Fruit fly (Drosophila melanogaster): ENCODE results near the gene Dpy-30L2.
A peak's percentile ranks its signal among the peaks of the same experiment; 100 is the strongest.

- TF ChIP-seq kay (GFP tag; ENCODE audit: borderline replicate concordance) (peak; percentile 26), CG14711 (tag; optimal IDR thresholded peaks at IDR 0.05) (peak; percentile 76), Clk (GFP tag; optimal IDR thresholded peaks at IDR 0.05) (no peak), tj (GFP tag; optimal IDR thresholded peaks at IDR 0.05) (peak; percentile 17), cnc (optimal IDR thresholded peaks at IDR 0.05) (no peak), CG5204 (GFP tag; optimal IDR thresholded peaks at IDR 0.05) (no peak), CG7045 (GFP tag; optimal IDR thresholded peaks at IDR 0.05) (no peak)
These were observed 22.9 kb upstream of the Dpy-30L2 start for dm6 chr3L:4070221-4070995.

Measured in whole organism, adult.